Worm (Caenorhabditis elegans) whole organism, late embryonic: ENCODE data around the gene dgn-2.
A peak's percentile ranks its signal among the peaks of the same experiment; 100 is the strongest.

Experiments used
- C08G9.2 ChIP-seq: sonication (generic microtip); optimal IDR thresholded peaks from 2 replicates; lab custom pipeline; 2016; ENCODE audit warnings: mild to moderate bottlenecking, missing genetic modification characterization, moderate library complexity, missing compliant biosample characterization
- C38D4.7 ChIP-seq: fragments of 200-800 bp; sonication (Bioruptor generic); optimal IDR thresholded peaks from 2 replicates; lab custom pipeline; 2018; ENCODE audit warnings: mild to moderate bottlenecking, missing genetic modification characterization, moderate library complexity, missing compliant biosample characterization
- F13H6.1 ChIP-seq: sonication (generic microtip); optimal IDR thresholded peaks from 2 replicates; lab custom pipeline; 2016; ENCODE audit warnings: missing genetic modification characterization, missing compliant biosample characterization
- T23F11.4 ChIP-seq: fragments of 200-800 bp; sonication (Bioruptor generic); optimal IDR thresholded peaks from 2 replicates; lab custom pipeline; 2018; ENCODE audit warnings: mild to moderate bottlenecking, missing genetic modification characterization, missing compliant biosample characterization
- Y22D7AL.16 ChIP-seq: sonication (generic microtip); optimal IDR thresholded peaks from 2 replicates; lab custom pipeline; 2016; ENCODE audit warnings: missing genetic modification characterization, missing compliant biosample characterization
- ahr-1 ChIP-seq: sonication (generic microtip); optimal IDR thresholded peaks from 2 replicates; lab custom pipeline; 2016; ENCODE audit warnings: missing genetic modification characterization, missing compliant biosample characterization
- ama-1 ChIP-seq: fragments of 150-350 bp; optimal IDR thresholded peaks from 2 replicates; lab custom pipeline; 2014
- ceh-19 ChIP-seq: fragments of 200-800 bp; sonication (Bioruptor generic); optimal IDR thresholded peaks from 2 replicates; lab custom pipeline; 2018; ENCODE audit warnings: mild to moderate bottlenecking, missing genetic modification characterization, missing compliant biosample characterization
- ceh-22 ChIP-seq: sonication (generic microtip); optimal IDR thresholded peaks from 2 replicates; lab custom pipeline; 2017; ENCODE audit warnings: missing biosample characterization, missing genetic modification characterization
- ceh-24 ChIP-seq: sonication (generic microtip); optimal IDR thresholded peaks from 2 replicates; lab custom pipeline; 2016; ENCODE audit warnings: mild to moderate bottlenecking, missing genetic modification characterization, missing compliant biosample characterization
- ceh-31 ChIP-seq: sonication (generic microtip); optimal IDR thresholded peaks from 2 replicates; lab custom pipeline; 2016; ENCODE audit warnings: missing genetic modification characterization, missing compliant biosample characterization
- ceh-34 ChIP-seq: sonication (generic microtip); optimal IDR thresholded peaks from 2 replicates; lab custom pipeline; 2016; ENCODE audit warnings: mild to moderate bottlenecking, missing genetic modification characterization, missing compliant biosample characterization
- ceh-6 ChIP-seq: fragments of 200-800 bp; sonication (Bioruptor generic); optimal IDR thresholded peaks from 2 replicates; lab custom pipeline; 2018; ENCODE audit warnings: mild to moderate bottlenecking, missing genetic modification characterization, missing compliant biosample characterization
- ceh-9 ChIP-seq: sonication (generic microtip); optimal IDR thresholded peaks from 2 replicates; lab custom pipeline; 2016; ENCODE audit warnings: mild to moderate bottlenecking, missing genetic modification characterization, inconsistent platforms, missing compliant biosample characterization
- che-1 ChIP-seq: sonication (generic microtip); optimal IDR thresholded peaks from 2 replicates; lab custom pipeline; 2016; ENCODE audit warnings: mild to moderate bottlenecking, missing genetic modification characterization, missing compliant biosample characterization
- dve-1 ChIP-seq: sonication (generic microtip); optimal IDR thresholded peaks from 2 replicates; lab custom pipeline; 2017; ENCODE audit warnings: antibody characterized with exemption, mild to moderate bottlenecking, missing genetic modification characterization, missing compliant biosample characterization
- eyg-1 ChIP-seq: sonication (generic microtip); optimal IDR thresholded peaks from 2 replicates; lab custom pipeline; 2016; ENCODE audit warnings: missing genotype, missing genetic modification characterization, missing compliant biosample characterization
- fax-1 ChIP-seq: sonication (generic microtip); optimal IDR thresholded peaks from 2 replicates; lab custom pipeline; 2016; ENCODE audit warnings: missing genotype, missing genetic modification characterization, missing compliant biosample characterization
- fkh-6 ChIP-seq: sonication (generic microtip); optimal IDR thresholded peaks from 2 replicates; lab custom pipeline; 2016; ENCODE audit warnings: missing genetic modification characterization, missing compliant biosample characterization
- gmeb-2 ChIP-seq: sonication (generic microtip); optimal IDR thresholded peaks from 2 replicates; lab custom pipeline; 2016; ENCODE audit warnings: missing genetic modification characterization, inconsistent platforms, missing compliant biosample characterization
- hlh-13 ChIP-seq: fragments of 200-800 bp; sonication (Bioruptor generic); optimal IDR thresholded peaks from 2 replicates; lab custom pipeline; 2018; ENCODE audit warnings: mild to moderate bottlenecking, missing genetic modification characterization, missing compliant biosample characterization
- hlh-15 ChIP-seq: sonication (generic microtip); optimal IDR thresholded peaks from 2 replicates; lab custom pipeline; 2016; ENCODE audit warnings: missing genetic modification characterization, missing compliant biosample characterization
- hlh-30 ChIP-seq: sonication (generic microtip); optimal IDR thresholded peaks from 2 replicates; lab custom pipeline; 2017; ENCODE audit warnings: antibody characterized with exemption, missing genetic modification characterization, missing compliant biosample characterization; ENCODE audit not compliant: insufficient read depth
- hlh-6 ChIP-seq: sonication (generic microtip); optimal IDR thresholded peaks from 2 replicates; lab custom pipeline; 2016; ENCODE audit warnings: missing genotype, missing genetic modification characterization, missing compliant biosample characterization
- lim-6 ChIP-seq: sonication (generic microtip); optimal IDR thresholded peaks from 2 replicates; lab custom pipeline; 2016; ENCODE audit warnings: missing genetic modification characterization, missing compliant biosample characterization
- madf-2 ChIP-seq: sonication (generic microtip); optimal IDR thresholded peaks from 2 replicates; lab custom pipeline; 2017; ENCODE audit warnings: missing genetic modification characterization, missing compliant biosample characterization
- mec-3 ChIP-seq: sonication (generic microtip); optimal IDR thresholded peaks from 2 replicates; lab custom pipeline; 2016; ENCODE audit warnings: borderline replicate concordance, missing genetic modification characterization, missing compliant biosample characterization
- nfya-1 ChIP-seq: sonication (generic microtip); optimal IDR thresholded peaks from 2 replicates; lab custom pipeline; 2017; ENCODE audit warnings: missing genetic modification characterization, mild to moderate bottlenecking, missing compliant biosample characterization, antibody characterized with exemption, moderate library complexity
- nhr-232 ChIP-seq: sonication (generic microtip); optimal IDR thresholded peaks from 2 replicates; lab custom pipeline; 2016; ENCODE audit warnings: missing genetic modification characterization, missing compliant biosample characterization
- npax-4 ChIP-seq: sonication (generic microtip); optimal IDR thresholded peaks from 2 replicates; lab custom pipeline; 2016; ENCODE audit warnings: missing genetic modification characterization, missing compliant biosample characterization
- odd-2 ChIP-seq: sonication (generic microtip); optimal IDR thresholded peaks from 2 replicates; lab custom pipeline; 2017; ENCODE audit warnings: antibody characterized with exemption, mild to moderate bottlenecking, missing genetic modification characterization, missing compliant biosample characterization
- pag-3 ChIP-seq: sonication (generic microtip); optimal IDR thresholded peaks from 2 replicates; lab custom pipeline; 2016; ENCODE audit warnings: missing compliant biosample characterization, missing genetic modification characterization, borderline replicate concordance
- pax-1 ChIP-seq: fragments of 150-350 bp; optimal IDR thresholded peaks from 2 replicates; lab custom pipeline; 2014; ENCODE audit warnings: missing biosample characterization, missing genetic modification characterization
- pqm-1 ChIP-seq: sonication (generic microtip); optimal IDR thresholded peaks from 2 replicates; lab custom pipeline; 2016; ENCODE audit warnings: missing genetic modification characterization, missing compliant biosample characterization
- sdc-2 ChIP-seq: sonication (generic microtip); optimal IDR thresholded peaks from 2 replicates; lab custom pipeline; 2016; ENCODE audit warnings: missing genotype, missing genetic modification characterization, missing compliant biosample characterization
- sox-2 ChIP-seq: fragments of 200-800 bp; sonication (Bioruptor generic); IDR thresholded peaks from 2 replicates; pipeline ENCODE4 v1.3.6; 2022; ENCODE audit warnings: missing genetic modification reagents, missing genetic modification characterization, missing compliant biosample characterization
- sox-4 ChIP-seq: sonication (generic microtip); optimal IDR thresholded peaks from 2 replicates; lab custom pipeline; 2017; ENCODE audit warnings: mild to moderate bottlenecking, missing genetic modification characterization, inconsistent platforms, missing compliant biosample characterization
- syd-9 ChIP-seq: sonication (generic microtip); optimal IDR thresholded peaks from 2 replicates; lab custom pipeline; 2016; ENCODE audit warnings: mild to moderate bottlenecking, missing genetic modification characterization, moderate library complexity, missing compliant biosample characterization
- tbx-2 ChIP-seq: sonication (generic microtip); optimal IDR thresholded peaks from 2 replicates; lab custom pipeline; 2016; ENCODE audit warnings: missing genetic modification characterization, missing compliant biosample characterization
- tbx-7 ChIP-seq: sonication (generic microtip); optimal IDR thresholded peaks from 2 replicates; lab custom pipeline; 2016; ENCODE audit warnings: missing genotype, missing genetic modification characterization, missing compliant biosample characterization
- ttx-3 ChIP-seq: sonication (generic microtip); optimal IDR thresholded peaks from 2 replicates; lab custom pipeline; 2016; ENCODE audit warnings: missing genetic modification reagents, missing genetic modification characterization, missing compliant biosample characterization
- unc-3 ChIP-seq, 2 experiments: fragments of 200-800 bp in 1 of 2; sonication (Bioruptor generic) in 1 of 2; sonication (generic microtip) in 1 of 2; conservative IDR thresholded peaks in 1 of 2; optimal IDR thresholded peaks in 1 of 2; 2 replicates each; pipeline versions ENCODE4 v1.3.6 to Lab custom; 2016 to 2022; ENCODE audit warnings: missing compliant biosample characterization in 2 of 2, missing genetic modification characterization in 2 of 2, missing genetic modification reagents in 1 of 2
- unc-42 ChIP-seq: sonication (generic microtip); optimal IDR thresholded peaks from 2 replicates; lab custom pipeline; 2016; ENCODE audit warnings: missing genotype, missing genetic modification characterization, missing compliant biosample characterization
- zip-5 ChIP-seq: sonication (generic microtip); optimal IDR thresholded peaks from 2 replicates; lab custom pipeline; 2016; ENCODE audit warnings: missing genetic modification characterization, missing compliant biosample characterization

Gene dgn-2

DNA sequence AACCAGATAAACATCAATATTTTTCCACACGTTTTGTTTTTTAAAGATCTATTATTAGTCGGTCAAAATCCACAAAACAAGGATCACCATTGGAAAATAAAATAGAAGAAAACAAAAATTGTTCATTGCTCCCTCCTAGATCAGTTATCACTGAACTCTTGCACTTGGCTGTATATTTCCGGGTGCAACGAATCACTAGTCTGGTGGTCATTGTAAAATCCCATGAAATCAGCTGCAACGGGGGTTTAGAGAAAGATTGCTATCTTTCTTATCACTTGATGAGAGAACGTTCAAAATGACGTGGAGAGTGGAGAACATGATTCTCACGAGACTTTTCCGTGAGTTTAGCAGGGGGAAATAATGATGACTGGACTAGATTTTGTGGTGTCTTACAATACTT is 28.5 kb upstream of the dgn-2 start:
- no peak for TF ChIP-seq hlh-6 (tag; lab: Kevin White, UChicago)
- TF ChIP-seq ceh-19 (GFP tag; lab: Kevin White, UChicago): no peak
- TF ChIP-seq C38D4.7 (GFP tag; lab: Kevin White, UChicago): no peak
- no peak for TF ChIP-seq nfya-1 (tag; lab: Kevin White, UChicago)
- TF ChIP-seq unc-3 (GFP tag; conservative IDR thresholded peaks at IDR 0.05; lab: Robert Waterston, UW): no peak
- no peak for TF ChIP-seq unc-3 (tag; optimal IDR thresholded peaks at IDR 0.05; lab: Kevin White, UChicago)
- no peak for TF ChIP-seq lim-6 (tag; lab: Kevin White, UChicago)
- no peak for TF ChIP-seq sox-4
- TF ChIP-seq tbx-7 (tag; lab: Kevin White, UChicago): no peak
- no peak for TF ChIP-seq hlh-13 (GFP tag; lab: Kevin White, UChicago)

DNA sequence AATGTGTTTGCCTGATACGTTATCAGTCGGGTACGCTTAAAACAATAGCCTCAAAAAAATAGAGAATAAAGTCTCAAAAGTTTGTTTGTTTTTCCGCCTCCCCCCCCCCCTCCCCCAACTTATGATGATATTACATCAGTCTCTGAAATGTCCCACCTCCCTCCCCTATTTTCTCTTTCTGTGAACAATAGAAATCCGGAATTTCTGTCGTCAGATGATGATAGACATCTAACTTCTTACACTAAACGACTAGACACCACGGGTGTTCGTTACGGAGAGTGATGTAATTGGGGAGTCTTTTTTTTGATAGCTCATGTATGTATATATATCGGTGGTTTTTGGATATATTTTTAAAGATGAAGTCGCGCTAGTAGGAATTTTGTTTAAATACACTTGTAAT is 27.1 kb upstream of the dgn-2 start:
- TF ChIP-seq pax-1 (tag; lab: Kevin White, UChicago) (no peak), sox-2 (GFP tag; lab: Robert Waterston, UW) (no peak), che-1 (tag; lab: Kevin White, UChicago) (no peak), nhr-232 (tag; lab: Kevin White, UChicago) (no peak)
- TF ChIP-seq, all 69 proteins: peak for 0

DNA sequence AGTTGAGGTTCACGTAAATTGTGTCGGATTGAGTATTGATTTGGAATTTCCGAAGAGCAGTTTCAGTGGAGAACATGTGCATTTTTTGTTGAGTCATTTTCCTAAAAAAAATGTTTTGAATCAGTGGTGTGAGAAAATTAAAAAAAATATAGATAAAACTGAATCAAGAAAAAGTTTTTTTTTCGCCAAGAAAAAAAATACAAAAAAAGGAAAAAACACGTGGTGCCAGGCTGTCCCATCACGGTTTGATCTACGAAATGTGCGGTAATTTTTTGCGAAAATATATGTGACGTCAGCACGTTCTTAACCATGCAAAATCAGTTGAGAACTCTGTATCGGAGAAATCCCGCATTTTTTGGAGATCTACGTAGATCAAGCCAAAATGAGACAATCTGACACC is 26.6 kb upstream of the dgn-2 start, which contains the start of gene F56C3.9:
F56C3.9 (minus strand) TSS at position 101 of the 400 bp plus-strand sequence.
- TF ChIP-seq dve-1 (tag; lab: Kevin White, UChicago) (no peak), hlh-15 (no peak), nfya-1 (tag; lab: Kevin White, UChicago) (no peak), gmeb-2 (no peak), Y22D7AL.16 (tag; lab: Kevin White, UChicago) (no peak)
- TF ChIP-seq, all 69 proteins: peak for 0

DNA sequence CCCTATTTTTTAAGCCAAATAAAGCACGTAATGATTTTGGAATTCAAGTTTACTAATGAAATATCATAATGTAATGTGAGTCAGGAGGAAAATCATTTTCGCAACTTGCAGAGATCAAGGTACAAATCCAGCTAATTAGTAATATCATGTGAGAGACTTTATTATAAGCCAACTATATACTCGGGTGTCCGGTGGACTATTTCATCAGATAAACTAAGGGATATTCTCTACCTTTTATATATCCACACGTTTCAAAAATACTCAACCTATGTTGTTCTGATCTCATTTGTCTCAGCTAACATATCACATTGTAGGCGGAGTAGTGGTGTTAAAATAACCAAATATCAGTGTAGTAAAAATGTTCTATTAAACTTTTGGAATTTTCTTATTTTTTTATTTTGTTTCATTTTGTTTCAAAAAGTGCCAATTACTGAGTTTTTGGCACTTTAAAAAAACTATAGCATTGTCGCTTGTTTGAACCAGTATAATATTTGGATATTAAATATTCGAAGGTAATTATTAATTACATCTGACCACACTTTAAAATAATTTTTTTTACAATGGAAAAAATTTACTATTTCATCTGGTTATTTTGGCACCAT is 22.2 kb upstream of the dgn-2 start:
- TF ChIP-seq pax-1 (tag; lab: Kevin White, UChicago) (no peak), ama-1 (lab: Kevin White, UChicago) (no peak), zip-5 (tag; lab: Kevin White, UChicago) (no peak), ceh-19 (GFP tag; lab: Kevin White, UChicago) (no peak), mec-3 (tag; lab: Kevin White, UChicago) (no peak), ceh-31 (tag; lab: Kevin White, UChicago) (peak; percentile 44), fkh-6 (no peak), tbx-7 (tag; lab: Kevin White, UChicago) (no peak), ceh-9 (tag; lab: Kevin White, UChicago) (no peak), ttx-3 (tag; lab: Kevin White, UChicago) (no peak), nhr-232 (tag; lab: Kevin White, UChicago) (no peak), npax-4 (tag; lab: Kevin White, UChicago) (no peak), unc-42 (tag; lab: Kevin White, UChicago) (peak; percentile 50), madf-2 (tag; lab: Kevin White, UChicago) (no peak), ceh-22 (no peak), tbx-2 (no peak), sdc-2 (tag; lab: Kevin White, UChicago) (peak; percentile 98), fax-1 (tag; lab: Kevin White, UChicago) (no peak), nfya-1 (tag; lab: Kevin White, UChicago) (peak; percentile 19), ahr-1 (no peak), unc-3 (GFP tag; conservative IDR thresholded peaks at IDR 0.05; lab: Robert Waterston, UW) (no peak), unc-3 (tag; optimal IDR thresholded peaks at IDR 0.05; lab: Kevin White, UChicago) (no peak), hlh-13 (GFP tag; lab: Kevin White, UChicago) (no peak), C08G9.2 (tag; lab: Kevin White, UChicago) (no peak), hlh-6 (tag; lab: Kevin White, UChicago) (no peak), T23F11.4 (no peak), Y22D7AL.16 (tag; lab: Kevin White, UChicago) (no peak), syd-9 (no peak), hlh-15 (no peak), F13H6.1 (tag; lab: Kevin White, UChicago) (no peak), eyg-1 (no peak), pag-3 (tag; lab: Kevin White, UChicago) (no peak), ceh-34 (tag; lab: Kevin White, UChicago) (no peak), ceh-24 (tag; lab: Kevin White, UChicago) (no peak), odd-2 (no peak), ceh-6 (GFP tag; lab: Kevin White, UChicago) (no peak), hlh-30 (tag; lab: Kevin White, UChicago) (peak; percentile 73), pqm-1 (tag; lab: Kevin White, UChicago) (no peak)
